Fruit fly (Drosophila melanogaster) whole organism, embryonic: ENCODE measurements around the gene CG15923.

Experiments used
- CG15514 ChIP-seq: fragments of 200-800 bp; sonication (Bioruptor generic); optimal IDR thresholded peaks from 3 replicates; lab custom pipeline; 2017; ENCODE audit warnings: missing biosample characterization, missing genetic modification characterization, mild to moderate bottlenecking, moderate library complexity, missing genetic modification reagents
- CG8089 ChIP-seq: fragments of 200-800 bp; sonication (Bioruptor generic); optimal IDR thresholded peaks from 3 replicates; lab custom pipeline; 2016; ENCODE audit warnings: missing biosample characterization, missing genetic modification characterization
- Sox100B ChIP-seq: fragments of 200-800 bp; sonication (Bioruptor generic); optimal IDR thresholded peaks from 3 replicates; lab custom pipeline; 2018; ENCODE audit warnings: missing biosample characterization, mild to moderate bottlenecking, missing genetic modification characterization

dm6 chr3R:20648616-20649015, 31.9 kb upstream of the CG15923 start, which contains the start of gene GluRIIE:
- no peak for TF ChIP-seq Sox100B (GFP tag; lab: Kevin White, UChicago)
- no peak for TF ChIP-seq CG8089 (GFP tag; lab: Kevin White, UChicago)
- TF ChIP-seq CG15514 (GFP tag; lab: Kevin White, UChicago) = no peak
